Worm (Caenorhabditis elegans): ENCODE data around the gene T24B8.4.

The T24B8.4 gene

ce11 chrII:9031891-9032290 lies 38.7 kb downstream of the T24B8.4 start:
- no peak for TF ChIP-seq unc-39 (tag; optimal IDR thresholded peaks at IDR 0.05)
- no peak for TF ChIP-seq zag-1 (tag; optimal IDR thresholded peaks at IDR 0.05)
- peak; percentile 57 for TF ChIP-seq nhr-23 (tag; optimal IDR thresholded peaks at IDR 0.05)
- no peak for TF ChIP-seq tbx-2 (tag; optimal IDR thresholded peaks at IDR 0.05)
- TF ChIP-seq ceh-9 (tag; optimal IDR thresholded peaks at IDR 0.05): no peak
- TF ChIP-seq ama-1 (optimal IDR thresholded peaks at IDR 0.05): no peak

DNA sequence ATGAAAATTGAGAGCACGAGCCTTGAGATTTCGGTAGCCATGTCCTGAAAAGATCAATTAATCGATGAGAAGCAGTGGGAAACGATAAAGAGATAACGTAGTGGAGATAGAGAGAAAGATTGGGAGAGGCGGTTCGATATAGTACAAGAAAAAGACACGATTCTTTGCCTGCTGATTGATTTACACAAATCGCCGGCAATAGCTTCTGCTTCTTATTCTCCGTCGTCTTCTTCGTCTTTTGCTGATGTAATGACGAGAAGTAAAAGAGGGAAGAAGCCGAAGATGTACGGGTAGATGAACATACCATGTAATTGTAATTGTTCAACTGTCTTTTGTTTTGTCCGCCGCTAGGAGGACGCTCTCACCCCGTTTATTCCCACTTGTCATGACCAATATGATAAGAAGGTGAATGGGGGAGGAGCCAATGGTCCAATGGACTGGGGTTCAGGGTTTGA lies 41.4 kb downstream of the T24B8.4 start, which contains the start of gene F37B12.1:
TSS of gene F37B12.1 (minus strand) at position 51 of the 455 bp plus-strand sequence.
- TF ChIP-seq ama-1 (optimal IDR thresholded peaks at IDR 0.05) (peak; percentile 2), nhr-77 (tag; optimal IDR thresholded peaks at IDR 0.05) (no peak)

ce11 chrII:9028096-9028495 lies 42.5 kb downstream of the T24B8.4 start:
- TF ChIP-seq nhr-77 (tag; optimal IDR thresholded peaks at IDR 0.05): no peak
- peak in 2 of 3 experiments; percentile 83 to 93 for TF ChIP-seq elt-3 (tag; optimal IDR thresholded peaks at IDR 0.05)
- TF ChIP-seq lin-39 (tag; optimal IDR thresholded peaks at IDR 0.05): no peak
- no peak for TF ChIP-seq ceh-16 (tag; optimal IDR thresholded peaks at IDR 0.05)
- peak; percentile 24 for TF ChIP-seq nhr-23 (tag; optimal IDR thresholded peaks at IDR 0.05)
- no peak for TF ChIP-seq eor-1 (tag; optimal IDR thresholded peaks at IDR 0.05)
- TF ChIP-seq elt-2 (tag; optimal IDR thresholded peaks at IDR 0.05): no peak
- no peak for TF ChIP-seq sea-2 (GFP tag; optimal IDR thresholded peaks at IDR 0.05)
- no peak for TF ChIP-seq pha-4 (tag; optimal IDR thresholded peaks at IDR 0.05)
- TF ChIP-seq egl-5 (tag; optimal IDR thresholded peaks at IDR 0.05): no peak
- TF ChIP-seq nhr-43 (tag; optimal IDR thresholded peaks at IDR 0.05; ENCODE audit: poor library complexity, severe bottlenecking): peak; percentile 35

ce11 chrII:9026348-9026747 lies 44.3 kb downstream of the T24B8.4 start:
- no peak for TF ChIP-seq ceh-28 (tag; optimal IDR thresholded peaks at IDR 0.05)
- no peak for TF ChIP-seq fos-1 (tag; optimal IDR thresholded peaks at IDR 0.05)
- TF ChIP-seq ama-1 (optimal IDR thresholded peaks at IDR 0.05): peak; percentile 21

- TF ChIP-seq tbx-2 (tag; optimal IDR thresholded peaks at IDR 0.05): no peak
- no peak for TF ChIP-seq elt-2 (tag; optimal IDR thresholded peaks at IDR 0.05)
- TF ChIP-seq egl-27 (tag; optimal IDR thresholded peaks at IDR 0.05): no peak
- TF ChIP-seq ztf-11 (tag; optimal IDR thresholded peaks at IDR 0.05): no peak
- TF ChIP-seq egl-5 (tag; optimal IDR thresholded peaks at IDR 0.05): no peak
- TF ChIP-seq R02D3.7 (tag; optimal IDR thresholded peaks at IDR 0.05): no peak
- no peak for TF ChIP-seq nhr-43 (tag; optimal IDR thresholded peaks at IDR 0.05; ENCODE audit: poor library complexity, severe bottlenecking)
- no peak for TF ChIP-seq ceh-28 (tag; optimal IDR thresholded peaks at IDR 0.05)
- no peak for TF ChIP-seq nhr-237 (tag; optimal IDR thresholded peaks at IDR 0.05)
- no peak for TF ChIP-seq aly-2 (tag; optimal IDR thresholded peaks at IDR 0.05)
- TF ChIP-seq nhr-11 (tag; optimal IDR thresholded peaks at IDR 0.05): no peak
Measured at ce11 chrII:9024312-9024711, 46.3 kb downstream of the T24B8.4 start.

DNA sequence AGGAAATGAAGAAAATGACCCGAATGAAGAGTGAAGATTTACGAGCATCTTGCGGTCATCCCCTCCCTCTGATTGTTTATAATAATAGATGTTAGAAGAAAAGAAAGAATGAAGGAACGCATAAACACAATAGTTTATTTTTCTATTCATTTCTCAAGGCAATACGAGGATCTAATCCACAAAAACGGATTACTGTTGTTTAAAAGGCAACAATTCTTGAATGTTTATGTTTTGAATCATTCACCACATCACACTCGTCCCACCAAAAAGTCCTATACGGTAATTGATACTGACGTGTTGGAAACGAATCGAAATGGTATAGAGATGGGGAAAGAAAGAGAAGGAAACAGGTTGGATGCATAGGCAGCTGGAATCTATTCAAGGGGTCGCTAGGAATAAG lies 49.0 kb downstream of the T24B8.4 start:
- TF ChIP-seq unc-39 (tag; optimal IDR thresholded peaks at IDR 0.05) (no peak), zag-1 (tag; optimal IDR thresholded peaks at IDR 0.05) (no peak), nhr-25 (tag; optimal IDR thresholded peaks at IDR 0.05) (no peak), ceh-82 (tag; optimal IDR thresholded peaks at IDR 0.05) (no peak), nhr-43 (tag; optimal IDR thresholded peaks at IDR 0.05; ENCODE audit: poor library complexity, severe bottlenecking) (no peak), mdl-1 (tag; optimal IDR thresholded peaks at IDR 0.05) (no peak), aly-2 (tag; optimal IDR thresholded peaks at IDR 0.05) (no peak), tbx-2 (tag; optimal IDR thresholded peaks at IDR 0.05) (no peak), ceh-9 (tag; optimal IDR thresholded peaks at IDR 0.05) (no peak), nhr-11 (tag; optimal IDR thresholded peaks at IDR 0.05) (no peak), nhr-23 (tag; optimal IDR thresholded peaks at IDR 0.05) (no peak), ZK546.5 (tag; optimal IDR thresholded peaks at IDR 0.05) (no peak), ama-1 (optimal IDR thresholded peaks at IDR 0.05) (no peak), nhr-12 (tag; optimal IDR thresholded peaks at IDR 0.05) (no peak), jun-1 (tag; optimal IDR thresholded peaks at IDR 0.05) (no peak)

DNA sequence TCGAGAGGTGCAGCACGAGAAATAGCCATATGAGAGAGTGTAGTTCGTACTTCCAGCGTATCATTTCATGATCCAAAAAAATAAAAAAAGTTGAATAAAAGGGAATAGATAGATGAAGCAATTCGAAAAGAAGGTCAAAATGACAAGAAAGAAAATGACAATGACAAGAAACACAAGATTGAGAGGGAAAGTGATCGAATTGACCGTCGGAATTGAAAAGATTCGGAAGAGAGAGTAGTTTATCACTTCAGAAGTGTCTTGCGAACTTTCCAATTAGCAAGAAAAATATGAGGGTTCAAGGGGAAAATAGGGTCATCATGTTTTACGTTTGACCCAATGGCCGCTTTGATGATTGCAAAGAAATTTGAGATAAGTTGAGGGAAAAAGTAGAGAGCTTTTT lies 50.9 kb downstream of the T24B8.4 start, which contains the start of gene dep-1:
TSS of gene dep-1 (minus strand) at position 95 of the 400 bp plus-strand sequence.
- TF ChIP-seq R02D3.7 (tag; optimal IDR thresholded peaks at IDR 0.05) (no peak), tbx-2 (tag; optimal IDR thresholded peaks at IDR 0.05) (no peak), nhr-23 (tag; optimal IDR thresholded peaks at IDR 0.05) (peak; percentile 57), mdl-1 (tag; optimal IDR thresholded peaks at IDR 0.05) (no peak), nhr-25 (tag; optimal IDR thresholded peaks at IDR 0.05) (peak; percentile 7)

Measured in whole organism, L3 larva.